Worm (Caenorhabditis elegans) whole organism, late embryonic: ENCODE measurements around the gene dyf-4.

Source experiments
- C08G9.2 ChIP-seq: sonication (generic microtip); optimal IDR thresholded peaks from 2 replicates; lab custom pipeline; 2016; ENCODE audit warnings: mild to moderate bottlenecking, missing genetic modification characterization, moderate library complexity, missing compliant biosample characterization
- C38D4.7 ChIP-seq: fragments of 200-800 bp; sonication (Bioruptor generic); optimal IDR thresholded peaks from 2 replicates; lab custom pipeline; 2018; ENCODE audit warnings: mild to moderate bottlenecking, missing genetic modification characterization, moderate library complexity, missing compliant biosample characterization
- F13H6.1 ChIP-seq: sonication (generic microtip); optimal IDR thresholded peaks from 2 replicates; lab custom pipeline; 2016; ENCODE audit warnings: missing genetic modification characterization, missing compliant biosample characterization
- K02D7.2 ChIP-seq: sonication (generic microtip); optimal IDR thresholded peaks from 2 replicates; lab custom pipeline; 2017; ENCODE audit warnings: mild to moderate bottlenecking, missing genetic modification characterization, missing compliant biosample characterization
- Y22D7AL.16 ChIP-seq: sonication (generic microtip); optimal IDR thresholded peaks from 2 replicates; lab custom pipeline; 2016; ENCODE audit warnings: missing genetic modification characterization, missing compliant biosample characterization
- ceh-18 ChIP-seq: sonication (generic microtip); optimal IDR thresholded peaks from 2 replicates; lab custom pipeline; 2016; ENCODE audit warnings: missing genetic modification characterization, missing compliant biosample characterization
- ceh-19 ChIP-seq: fragments of 200-800 bp; sonication (Bioruptor generic); optimal IDR thresholded peaks from 2 replicates; lab custom pipeline; 2018; ENCODE audit warnings: mild to moderate bottlenecking, missing genetic modification characterization, missing compliant biosample characterization
- ceh-22 ChIP-seq: sonication (generic microtip); optimal IDR thresholded peaks from 2 replicates; lab custom pipeline; 2017; ENCODE audit warnings: missing biosample characterization, missing genetic modification characterization
- ceh-24 ChIP-seq: sonication (generic microtip); optimal IDR thresholded peaks from 2 replicates; lab custom pipeline; 2016; ENCODE audit warnings: mild to moderate bottlenecking, missing genetic modification characterization, missing compliant biosample characterization
- ceh-31 ChIP-seq: sonication (generic microtip); optimal IDR thresholded peaks from 2 replicates; lab custom pipeline; 2016; ENCODE audit warnings: missing genetic modification characterization, missing compliant biosample characterization
- ceh-34 ChIP-seq: sonication (generic microtip); optimal IDR thresholded peaks from 2 replicates; lab custom pipeline; 2016; ENCODE audit warnings: mild to moderate bottlenecking, missing genetic modification characterization, missing compliant biosample characterization
- ceh-48 ChIP-seq: sonication (generic microtip); optimal IDR thresholded peaks from 2 replicates; lab custom pipeline; 2016; ENCODE audit warnings: missing genetic modification characterization, inconsistent platforms, missing compliant biosample characterization
- ceh-6 ChIP-seq: fragments of 200-800 bp; sonication (Bioruptor generic); optimal IDR thresholded peaks from 2 replicates; lab custom pipeline; 2018; ENCODE audit warnings: mild to moderate bottlenecking, missing genetic modification characterization, missing compliant biosample characterization
- ceh-9 ChIP-seq: sonication (generic microtip); optimal IDR thresholded peaks from 2 replicates; lab custom pipeline; 2016; ENCODE audit warnings: mild to moderate bottlenecking, missing genetic modification characterization, inconsistent platforms, missing compliant biosample characterization
- che-1 ChIP-seq: sonication (generic microtip); optimal IDR thresholded peaks from 2 replicates; lab custom pipeline; 2016; ENCODE audit warnings: mild to moderate bottlenecking, missing genetic modification characterization, missing compliant biosample characterization
- dmd-4 ChIP-seq: sonication (generic microtip); optimal IDR thresholded peaks from 2 replicates; lab custom pipeline; 2016; ENCODE audit warnings: borderline replicate concordance, missing genetic modification characterization, missing compliant biosample characterization
- elt-2 ChIP-seq: sonication (generic microtip); optimal IDR thresholded peaks from 2 replicates; lab custom pipeline; 2016; ENCODE audit warnings: missing genetic modification reagents, missing genetic modification characterization, missing compliant biosample characterization
- elt-4 ChIP-seq: sonication (generic microtip); optimal IDR thresholded peaks from 2 replicates; lab custom pipeline; 2016; ENCODE audit warnings: missing genetic modification characterization, missing compliant biosample characterization
- fax-1 ChIP-seq: sonication (generic microtip); optimal IDR thresholded peaks from 2 replicates; lab custom pipeline; 2016; ENCODE audit warnings: missing genotype, missing genetic modification characterization, missing compliant biosample characterization
- fkh-10 ChIP-seq: fragments of 150-350 bp; optimal IDR thresholded peaks from 2 replicates; lab custom pipeline; 2014; ENCODE audit warnings: missing biosample characterization, missing genetic modification reagents, missing genetic modification characterization
- fkh-6 ChIP-seq: sonication (generic microtip); optimal IDR thresholded peaks from 2 replicates; lab custom pipeline; 2016; ENCODE audit warnings: missing genetic modification characterization, missing compliant biosample characterization
- gmeb-2 ChIP-seq: sonication (generic microtip); optimal IDR thresholded peaks from 2 replicates; lab custom pipeline; 2016; ENCODE audit warnings: missing genetic modification characterization, inconsistent platforms, missing compliant biosample characterization
- hlh-13 ChIP-seq: fragments of 200-800 bp; sonication (Bioruptor generic); optimal IDR thresholded peaks from 2 replicates; lab custom pipeline; 2018; ENCODE audit warnings: mild to moderate bottlenecking, missing genetic modification characterization, missing compliant biosample characterization
- hlh-30 ChIP-seq: sonication (generic microtip); optimal IDR thresholded peaks from 2 replicates; lab custom pipeline; 2017; ENCODE audit warnings: antibody characterized with exemption, missing genetic modification characterization, missing compliant biosample characterization; ENCODE audit not compliant: insufficient read depth
- hlh-6 ChIP-seq: sonication (generic microtip); optimal IDR thresholded peaks from 2 replicates; lab custom pipeline; 2016; ENCODE audit warnings: missing genotype, missing genetic modification characterization, missing compliant biosample characterization
- hlh-8 ChIP-seq: sonication (generic microtip); optimal IDR thresholded peaks from 2 replicates; lab custom pipeline; 2016; ENCODE audit warnings: missing genotype, missing genetic modification characterization, missing compliant biosample characterization
- lin-11 ChIP-seq: fragments of 200-800 bp; sonication (Bioruptor generic); optimal IDR thresholded peaks from 2 replicates; lab custom pipeline; 2018; ENCODE audit warnings: mild to moderate bottlenecking, missing genetic modification characterization, missing compliant biosample characterization
- madf-2 ChIP-seq: sonication (generic microtip); optimal IDR thresholded peaks from 2 replicates; lab custom pipeline; 2017; ENCODE audit warnings: missing genetic modification characterization, missing compliant biosample characterization
- mec-3 ChIP-seq: sonication (generic microtip); optimal IDR thresholded peaks from 2 replicates; lab custom pipeline; 2016; ENCODE audit warnings: borderline replicate concordance, missing genetic modification characterization, missing compliant biosample characterization
- odd-2 ChIP-seq: sonication (generic microtip); optimal IDR thresholded peaks from 2 replicates; lab custom pipeline; 2017; ENCODE audit warnings: antibody characterized with exemption, mild to moderate bottlenecking, missing genetic modification characterization, missing compliant biosample characterization
- pag-3 ChIP-seq: sonication (generic microtip); optimal IDR thresholded peaks from 2 replicates; lab custom pipeline; 2016; ENCODE audit warnings: missing compliant biosample characterization, missing genetic modification characterization, borderline replicate concordance
- pha-2 ChIP-seq: sonication (generic microtip); optimal IDR thresholded peaks from 2 replicates; lab custom pipeline; 2017; ENCODE audit warnings: mild to moderate bottlenecking, missing genetic modification characterization, missing compliant biosample characterization
- pqm-1 ChIP-seq: sonication (generic microtip); optimal IDR thresholded peaks from 2 replicates; lab custom pipeline; 2016; ENCODE audit warnings: missing genetic modification characterization, missing compliant biosample characterization
- ref-2 ChIP-seq: sonication (generic microtip); optimal IDR thresholded peaks from 2 replicates; lab custom pipeline; 2016; ENCODE audit warnings: missing genetic modification characterization, missing compliant biosample characterization
- rnt-1 ChIP-seq: sonication (generic microtip); optimal IDR thresholded peaks from 2 replicates; lab custom pipeline; 2016; ENCODE audit warnings: missing genetic modification characterization, missing compliant biosample characterization
- sdc-2 ChIP-seq: sonication (generic microtip); optimal IDR thresholded peaks from 2 replicates; lab custom pipeline; 2016; ENCODE audit warnings: missing genotype, missing genetic modification characterization, missing compliant biosample characterization
- sox-4 ChIP-seq: sonication (generic microtip); optimal IDR thresholded peaks from 2 replicates; lab custom pipeline; 2017; ENCODE audit warnings: mild to moderate bottlenecking, missing genetic modification characterization, inconsistent platforms, missing compliant biosample characterization
- syd-9 ChIP-seq: sonication (generic microtip); optimal IDR thresholded peaks from 2 replicates; lab custom pipeline; 2016; ENCODE audit warnings: mild to moderate bottlenecking, missing genetic modification characterization, moderate library complexity, missing compliant biosample characterization
- tbx-2 ChIP-seq: sonication (generic microtip); optimal IDR thresholded peaks from 2 replicates; lab custom pipeline; 2016; ENCODE audit warnings: missing genetic modification characterization, missing compliant biosample characterization
- unc-42 ChIP-seq: sonication (generic microtip); optimal IDR thresholded peaks from 2 replicates; lab custom pipeline; 2016; ENCODE audit warnings: missing genotype, missing genetic modification characterization, missing compliant biosample characterization
- unc-86 ChIP-seq: sonication (generic microtip); optimal IDR thresholded peaks from 2 replicates; lab custom pipeline; 2016; ENCODE audit warnings: missing genetic modification characterization, missing compliant biosample characterization
- zip-5 ChIP-seq: sonication (generic microtip); optimal IDR thresholded peaks from 2 replicates; lab custom pipeline; 2016; ENCODE audit warnings: missing genetic modification characterization, missing compliant biosample characterization

The dyf-4 gene

DNA sequence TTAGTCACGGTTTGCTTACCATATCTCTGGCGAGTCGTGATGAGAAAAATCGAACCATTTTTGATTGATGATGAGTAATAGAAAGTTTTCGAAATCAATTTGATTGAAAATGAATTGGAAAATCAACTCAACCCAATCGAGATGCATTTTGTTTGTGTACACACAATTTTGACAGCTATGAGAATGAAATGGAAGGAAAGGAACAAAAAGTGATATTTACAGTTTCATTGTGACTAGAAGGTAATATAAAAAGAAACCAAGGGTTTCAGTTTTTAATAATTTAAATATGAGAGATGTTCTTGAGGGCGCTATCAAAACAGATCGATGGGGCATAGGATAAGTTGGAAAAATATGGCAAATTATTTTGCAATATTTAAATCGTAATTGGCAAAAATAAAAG lies 8.4 kb downstream of the dyf-4 start, which contains the start of gene cal-1:
Gene cal-1, minus strand, starts transcription at position 101 of the 400 bp plus-strand sequence.
- TF ChIP-seq unc-42 (tag; lab: Kevin White, UChicago) (no peak), ceh-24 (tag; lab: Kevin White, UChicago) (no peak), Y22D7AL.16 (tag; lab: Kevin White, UChicago) (no peak), odd-2 (tag; lab: Kevin White, UChicago) (no peak), ref-2 (tag; lab: Kevin White, UChicago) (no peak), unc-86 (no peak), madf-2 (no peak)

DNA sequence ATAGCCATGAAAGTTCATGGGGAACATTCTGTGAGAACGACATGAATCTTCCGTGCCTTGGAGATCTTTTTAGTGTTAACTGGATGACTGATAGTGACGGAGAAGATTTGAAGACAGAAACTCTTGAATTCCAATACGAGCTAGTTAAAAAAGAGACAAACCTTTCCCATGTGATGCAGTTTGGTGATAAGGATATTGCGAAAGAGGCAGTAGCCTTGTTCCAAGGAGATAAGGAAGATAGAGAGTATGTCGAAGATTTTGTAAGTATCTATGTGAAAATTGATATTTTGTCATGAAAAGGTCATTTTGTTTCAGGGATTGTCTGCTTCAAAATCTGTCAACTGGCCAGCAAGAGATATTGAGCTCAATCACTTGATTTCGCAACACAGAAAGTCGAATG lies 11.6 kb downstream of the dyf-4 start:
- TF ChIP-seq elt-2 (tag; lab: Kevin White, UChicago) = peak; percentile 67
- no peak for TF ChIP-seq K02D7.2
- no peak for TF ChIP-seq zip-5 (tag; lab: Kevin White, UChicago)
- TF ChIP-seq, all 69 proteins: peak for 1

DNA sequence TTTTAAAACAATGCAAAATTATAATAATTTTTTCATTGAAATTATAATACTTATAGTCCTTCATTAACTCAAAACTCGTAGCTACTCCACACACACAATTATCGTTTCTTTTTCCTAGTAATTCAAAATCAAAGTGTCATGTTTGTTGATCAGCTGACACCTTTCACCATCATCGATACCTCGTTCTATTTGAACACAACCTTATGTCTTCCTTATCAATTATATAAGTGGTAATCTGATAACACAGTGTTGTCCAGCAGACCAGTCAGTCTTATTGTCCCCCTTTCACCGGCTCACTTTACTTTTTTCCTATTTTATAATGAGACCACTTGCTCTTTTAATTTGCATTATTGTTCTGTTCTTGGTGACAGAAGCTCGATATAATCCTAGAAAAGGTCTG lies 12.8 kb downstream of the dyf-4 start, which contains the start of the genes T28H10.2 and lgmn-1:
Gene T28H10.2, minus strand, starts transcription at position 177 of the 400 bp plus-strand sequence.
Gene lgmn-1, plus strand, starts transcription at position 284 of the 400 bp plus-strand sequence.
- TF ChIP-seq ceh-22 (no peak), K02D7.2 (no peak), hlh-8 (no peak), rnt-1 (no peak), elt-2 (tag; lab: Kevin White, UChicago) (peak; percentile 89), ceh-6 (GFP tag; lab: Kevin White, UChicago) (no peak)

DNA sequence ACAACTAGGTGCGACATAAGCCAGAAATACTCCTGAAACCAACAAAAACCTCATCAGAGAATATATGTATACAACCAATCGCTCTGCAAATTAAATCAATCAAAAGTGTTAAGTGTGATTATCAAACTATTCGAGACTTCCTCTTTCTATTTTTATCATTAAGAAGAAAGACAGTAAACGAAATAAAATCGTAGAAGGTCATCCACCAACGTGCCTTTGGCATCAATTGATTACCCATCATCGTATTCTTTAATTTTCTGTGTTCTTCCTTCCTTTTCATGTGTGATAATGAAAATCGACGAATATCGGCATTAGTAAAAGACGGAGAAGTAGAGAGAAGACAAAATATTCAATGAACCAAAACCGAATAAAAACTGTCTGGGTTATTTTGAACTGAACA lies 13.6 kb downstream of the dyf-4 start:
- no peak for TF ChIP-seq pha-2 (tag; lab: Kevin White, UChicago)
- TF ChIP-seq hlh-13 = no peak
- TF ChIP-seq hlh-30 (tag; lab: Kevin White, UChicago) = no peak
- TF ChIP-seq ceh-18 (tag; lab: Kevin White, UChicago) = no peak
- TF ChIP-seq ref-2 (tag; lab: Kevin White, UChicago) = no peak
- no peak for TF ChIP-seq odd-2 (tag; lab: Kevin White, UChicago)
- TF ChIP-seq fkh-10 (GFP tag; lab: Kevin White, UChicago) = no peak

DNA sequence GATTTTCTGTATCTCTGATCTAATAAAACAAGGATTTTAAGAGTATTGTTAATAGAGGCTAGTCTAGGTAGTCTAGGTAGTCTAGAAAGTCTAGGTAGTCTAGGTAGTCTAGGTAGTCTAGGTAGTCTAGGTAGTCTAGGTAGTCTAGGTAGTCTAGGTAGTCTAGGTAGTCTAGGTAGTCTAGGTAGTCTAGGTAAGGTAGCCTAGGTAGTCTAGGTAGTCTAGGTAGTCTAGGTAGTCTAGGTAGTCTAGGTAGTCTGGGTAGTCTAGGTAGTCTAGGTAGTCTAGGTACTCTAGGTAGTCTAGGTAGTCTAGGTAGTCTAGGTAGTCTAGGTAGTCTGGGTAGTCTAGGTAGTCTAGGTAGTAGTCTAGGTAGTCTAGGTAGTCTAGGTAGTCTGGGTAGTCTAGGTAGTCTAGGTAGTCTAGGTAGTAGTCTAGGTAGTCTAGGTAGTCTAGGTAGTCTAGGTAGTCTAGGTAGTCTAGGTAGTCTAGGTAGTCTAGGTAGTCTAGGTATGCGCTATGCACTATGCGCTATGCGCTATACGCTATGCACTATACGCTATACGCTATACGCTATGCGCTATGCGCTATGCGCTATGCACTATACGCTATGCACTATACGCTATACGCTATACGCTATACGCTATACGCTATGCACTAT lies 15.5 kb downstream of the dyf-4 start:
- TF ChIP-seq C38D4.7 (GFP tag; lab: Kevin White, UChicago) (peak; percentile 80), ceh-34 (tag; lab: Kevin White, UChicago) (peak; percentile 13), ceh-19 (GFP tag; lab: Kevin White, UChicago) (peak; percentile 47), hlh-13 (peak; percentile 79), zip-5 (tag; lab: Kevin White, UChicago) (peak; percentile 28), unc-42 (tag; lab: Kevin White, UChicago) (peak; percentile 68), dmd-4 (tag; lab: Kevin White, UChicago) (peak; percentile 84), ceh-6 (GFP tag; lab: Kevin White, UChicago) (peak; percentile 70), pag-3 (tag; lab: Kevin White, UChicago) (peak; percentile 87), K02D7.2 (peak; percentile 42), fax-1 (tag; lab: Kevin White, UChicago) (peak; percentile 38), syd-9 (tag; lab: Kevin White, UChicago) (peak; percentile 63), sox-4 (tag; lab: Kevin White, UChicago) (peak; percentile 77), ref-2 (tag; lab: Kevin White, UChicago) (peak; percentile 89), gmeb-2 (tag; lab: Kevin White, UChicago) (peak; percentile 60), hlh-6 (tag; lab: Kevin White, UChicago) (peak; percentile 92), tbx-2 (peak; percentile 65), Y22D7AL.16 (tag; lab: Kevin White, UChicago) (peak; percentile 49), ceh-48 (peak; percentile 38), ceh-18 (tag; lab: Kevin White, UChicago) (peak; percentile 39), lin-11 (tag; lab: Kevin White, UChicago) (peak; percentile 61), C08G9.2 (tag; lab: Kevin White, UChicago) (peak; percentile 81), elt-4 (tag; lab: Kevin White, UChicago) (peak; percentile 94), ceh-9 (tag; lab: Kevin White, UChicago) (peak; percentile 35), che-1 (tag; lab: Kevin White, UChicago) (peak; percentile 68), madf-2 (peak; percentile 82), ceh-31 (tag; lab: Kevin White, UChicago) (peak; percentile 7), pqm-1 (tag; lab: Kevin White, UChicago) (peak; percentile 86), mec-3 (peak; percentile 99), F13H6.1 (tag; lab: Kevin White, UChicago) (peak; percentile 34), fkh-6 (tag; lab: Kevin White, UChicago) (peak; percentile 89), sdc-2 (tag; lab: Kevin White, UChicago) (peak; percentile 50)
